Worm (Caenorhabditis elegans) whole organism, young adult: Measurements from ENCODE around the gene tkr-1.

Experiments used
- F22D6.2 ChIP-seq: sonication (generic microtip); optimal IDR thresholded peaks from 2 replicates; lab custom pipeline; 2016; ENCODE audit warnings: mild to moderate bottlenecking, missing genetic modification characterization, missing compliant biosample characterization
- F33H1.4 ChIP-seq: fragments of 200-800 bp; sonication (Bioruptor generic); IDR thresholded peaks from 2 replicates; pipeline ENCODE4 v1.3.6; 2022; ENCODE audit warnings: missing genetic modification reagents, missing genetic modification characterization, missing compliant biosample characterization
- F37B4.10 ChIP-seq: fragments of 200-800 bp; sonication (Bioruptor generic); IDR thresholded peaks from 2 replicates; pipeline ENCODE4 v1.3.6; 2022; ENCODE audit warnings: missing genetic modification characterization, missing compliant biosample characterization
- F52B5.7 ChIP-seq: sonication (generic microtip); optimal IDR thresholded peaks from 2 replicates; lab custom pipeline; 2016; ENCODE audit warnings: mild to moderate bottlenecking, missing genetic modification characterization, missing compliant biosample characterization
- F55B11.4 ChIP-seq: sonication (generic microtip); optimal IDR thresholded peaks from 2 replicates; lab custom pipeline; 2016; ENCODE audit warnings: missing compliant biosample characterization, missing genetic modification characterization, borderline replicate concordance; ENCODE audit not compliant: insufficient read depth
- F57A8.1 ChIP-seq: fragments of 200-800 bp; sonication (Bioruptor generic); optimal IDR thresholded peaks from 2 replicates; lab custom pipeline; 2018; ENCODE audit warnings: mild to moderate bottlenecking, missing genetic modification characterization, moderate library complexity, missing compliant biosample characterization
- F57C9.4 ChIP-seq: sonication (generic microtip); optimal IDR thresholded peaks from 2 replicates; lab custom pipeline; 2017; ENCODE audit warnings: mild to moderate bottlenecking, missing genetic modification characterization, missing compliant biosample characterization
- K11D2.4 ChIP-seq: fragments of 200-800 bp; sonication (Bioruptor generic); IDR thresholded peaks from 2 replicates; pipeline ENCODE4 v1.3.6; 2022; ENCODE audit warnings: missing genetic modification reagents, missing genetic modification characterization, missing compliant biosample characterization
- Y79H2A.3 ChIP-seq: fragments of 200-800 bp; sonication (Bioruptor generic); conservative IDR thresholded peaks from 2 replicates; pipeline ENCODE4 v1.3.6; 2022; ENCODE audit warnings: missing genetic modification reagents, missing genetic modification characterization, missing compliant biosample characterization
- Y95B8A.8 ChIP-seq: fragments of 200-800 bp; sonication (Bioruptor generic); IDR thresholded peaks from 2 replicates; pipeline ENCODE4 v1.3.6; 2022; ENCODE audit warnings: missing genetic modification reagents, missing genetic modification characterization, missing compliant biosample characterization
- aptf-2 ChIP-seq: fragments of 200-800 bp; sonication (Bioruptor generic); conservative IDR thresholded peaks from 2 replicates; pipeline ENCODE4 v1.3.6; 2022; ENCODE audit warnings: missing genetic modification reagents, missing genetic modification characterization, missing compliant biosample characterization
- cebp-1 ChIP-seq, 2 experiments: fragments of 200-800 bp in 1 of 2; sonication (Bioruptor generic) in 1 of 2; sonication (generic microtip) in 1 of 2; IDR thresholded peaks in 1 of 2; optimal IDR thresholded peaks in 1 of 2; 2 replicates each; pipeline versions ENCODE4 v1.3.6 to Lab custom; 2017 to 2022; ENCODE audit warnings: missing compliant biosample characterization in 2 of 2, missing genetic modification characterization in 2 of 2, mild to moderate bottlenecking in 1 of 2, missing genetic modification reagents in 1 of 2, moderate library complexity in 1 of 2
- cebp-2 ChIP-seq: fragments of 200-800 bp; sonication (Bioruptor generic); IDR thresholded peaks from 2 replicates; pipeline ENCODE4 v1.3.6; 2022; ENCODE audit warnings: missing genetic modification characterization, missing compliant biosample characterization
- ceh-27 ChIP-seq: fragments of 200-800 bp; sonication (Bioruptor generic); optimal IDR thresholded peaks from 2 replicates; lab custom pipeline; 2018; ENCODE audit warnings: mild to moderate bottlenecking, missing genetic modification characterization, moderate library complexity, missing compliant biosample characterization
- ceh-40 ChIP-seq: fragments of 200-800 bp; sonication (Bioruptor generic); IDR thresholded peaks from 2 replicates; pipeline ENCODE4 v1.3.6; 2022; ENCODE audit warnings: missing genetic modification characterization, missing compliant biosample characterization
- ceh-79 ChIP-seq: sonication (generic microtip); optimal IDR thresholded peaks from 2 replicates; lab custom pipeline; 2017; ENCODE audit warnings: mild to moderate bottlenecking, missing genetic modification characterization, missing compliant biosample characterization
- efl-1 ChIP-seq: fragments of 150-350 bp; optimal IDR thresholded peaks from 2 replicates; lab custom pipeline; 2014; ENCODE audit warnings: missing biosample characterization, missing genetic modification reagents, missing genetic modification characterization
- egl-44 ChIP-seq: fragments of 200-800 bp; sonication (Bioruptor generic); IDR thresholded peaks from 2 replicates; pipeline ENCODE4 v1.3.6; 2022; ENCODE audit warnings: missing genetic modification reagents, missing genetic modification characterization, missing compliant biosample characterization
- egrh-3 ChIP-seq: fragments of 200-800 bp; sonication (Bioruptor generic); IDR thresholded peaks from 2 replicates; pipeline ENCODE4 v1.3.6; 2022; ENCODE audit warnings: missing genetic modification reagents, missing genetic modification characterization, missing compliant biosample characterization
- him-1 ChIP-seq: sonication (generic microtip); optimal IDR thresholded peaks from 2 replicates; lab custom pipeline; 2016; ENCODE audit warnings: missing genotype, missing genetic modification reagents, missing genetic modification characterization, missing compliant biosample characterization
- hlh-26 ChIP-seq: fragments of 200-800 bp; sonication (Bioruptor generic); conservative IDR thresholded peaks from 2 replicates; pipeline ENCODE4 v1.3.6; 2022; ENCODE audit warnings: missing genetic modification reagents, missing genetic modification characterization, missing compliant biosample characterization
- hmg-1.2 ChIP-seq: fragments of 200-800 bp; sonication (Bioruptor generic); IDR thresholded peaks from 2 replicates; pipeline ENCODE4 v1.3.6; 2022; ENCODE audit warnings: missing genetic modification reagents, missing genetic modification characterization, missing compliant biosample characterization
- hrde-1 ChIP-seq: sonication (generic microtip); optimal IDR thresholded peaks from 2 replicates; lab custom pipeline; 2016; ENCODE audit warnings: missing genetic modification characterization, mild to moderate bottlenecking, missing compliant biosample characterization, moderate library complexity, missing genotype, missing genetic modification reagents, borderline replicate concordance
- lin-26 ChIP-seq: fragments of 200-800 bp; sonication (Bioruptor generic); IDR thresholded peaks from 2 replicates; pipeline ENCODE4 v1.3.6; 2022; ENCODE audit warnings: missing genetic modification reagents, missing genetic modification characterization, missing compliant biosample characterization
- lin-54 ChIP-seq: fragments of 200-800 bp; sonication (Bioruptor generic); optimal IDR thresholded peaks from 2 replicates; lab custom pipeline; 2018; ENCODE audit warnings: mild to moderate bottlenecking, missing genetic modification characterization, missing compliant biosample characterization
- lsl-1 ChIP-seq: fragments of 200-800 bp; sonication (Bioruptor generic); optimal IDR thresholded peaks from 2 replicates; lab custom pipeline; 2018; ENCODE audit warnings: mild to moderate bottlenecking, missing genetic modification characterization, moderate library complexity, missing compliant biosample characterization
- madf-10 ChIP-seq: sonication (generic microtip); optimal IDR thresholded peaks from 2 replicates; lab custom pipeline; 2016; ENCODE audit warnings: mild to moderate bottlenecking, missing genetic modification characterization, missing compliant biosample characterization
- madf-6 ChIP-seq: fragments of 200-800 bp; sonication (Bioruptor generic); IDR thresholded peaks from 2 replicates; pipeline ENCODE4 v1.3.6; 2022; ENCODE audit warnings: missing genetic modification reagents, missing genetic modification characterization, missing compliant biosample characterization
- mcd-1 ChIP-seq: fragments of 200-800 bp; sonication (Bioruptor generic); IDR thresholded peaks from 2 replicates; pipeline ENCODE4 v1.3.6; 2022; ENCODE audit warnings: missing genetic modification reagents, missing genetic modification characterization, missing compliant biosample characterization
- mes-4 ChIP-seq: sonication (generic microtip); optimal IDR thresholded peaks from 2 replicates; lab custom pipeline; 2016; ENCODE audit warnings: missing genotype, missing genetic modification characterization, missing compliant biosample characterization
- nfya-1 ChIP-seq: sonication (generic microtip); optimal IDR thresholded peaks from 2 replicates; lab custom pipeline; 2017; ENCODE audit warnings: antibody characterized with exemption, missing compliant biosample characterization, missing genetic modification characterization, borderline replicate concordance; ENCODE audit not compliant: insufficient read depth
- nhr-27 ChIP-seq: fragments of 200-800 bp; sonication (Bioruptor generic); optimal IDR thresholded peaks from 2 replicates; lab custom pipeline; 2018; ENCODE audit warnings: mild to moderate bottlenecking, missing genetic modification characterization, moderate library complexity, missing compliant biosample characterization
- nhr-80 ChIP-seq: sonication (generic microtip); optimal IDR thresholded peaks from 2 replicates; lab custom pipeline; 2016; ENCODE audit warnings: missing genetic modification characterization, missing compliant biosample characterization
- nhr-90 ChIP-seq: sonication (generic microtip); optimal IDR thresholded peaks from 2 replicates; lab custom pipeline; 2016; ENCODE audit warnings: missing genotype, mild to moderate bottlenecking, missing genetic modification characterization, missing compliant biosample characterization
- rcor-1 ChIP-seq: fragments of 200-800 bp; sonication (Bioruptor generic); IDR thresholded peaks from 2 replicates; pipeline ENCODE4 v1.3.6; 2022; ENCODE audit warnings: missing genetic modification reagents, missing genetic modification characterization, missing compliant biosample characterization
- sdz-38 ChIP-seq: sonication (generic microtip); optimal IDR thresholded peaks from 2 replicates; lab custom pipeline; 2016; ENCODE audit warnings: missing genotype, missing genetic modification characterization, missing compliant biosample characterization
- somi-1 ChIP-seq: fragments of 200-800 bp; sonication (Bioruptor generic); optimal IDR thresholded peaks from 2 replicates; lab custom pipeline; 2018; ENCODE audit warnings: mild to moderate bottlenecking, missing genetic modification characterization, missing compliant biosample characterization
- tbp1 ChIP-seq: fragments of 200-800 bp; sonication (Bioruptor generic); optimal IDR thresholded peaks from 2 replicates; lab custom pipeline; 2018; ENCODE audit warnings: mild to moderate bottlenecking, missing genetic modification characterization, missing compliant biosample characterization
- tlf-1 ChIP-seq: fragments of 200-800 bp; sonication (Bioruptor generic); optimal IDR thresholded peaks from 2 replicates; lab custom pipeline; 2018; ENCODE audit warnings: mild to moderate bottlenecking, missing genetic modification characterization, missing compliant biosample characterization
- xnd-1 ChIP-seq: sonication (generic microtip); optimal IDR thresholded peaks from 2 replicates; lab custom pipeline; 2016; ENCODE audit warnings: missing genotype, missing genetic modification reagents, missing genetic modification characterization, missing compliant biosample characterization
- zfh-2 ChIP-seq: fragments of 200-800 bp; sonication (Bioruptor generic); conservative IDR thresholded peaks from 2 replicates; pipeline ENCODE4 v1.3.6; 2022; ENCODE audit warnings: missing genetic modification reagents, missing genetic modification characterization, missing compliant biosample characterization

The tkr-1 gene

ce11 chrIII:9376701-9377100, 6.9 kb upstream of the tkr-1 start:
- TF ChIP-seq nhr-90 (tag; lab: Kevin White, UChicago) (no peak), Y79H2A.3 (GFP tag; lab: Robert Waterston, UW) (no peak), sdz-38 (tag; lab: Kevin White, UChicago) (no peak), F57A8.1 (GFP tag; lab: Kevin White, UChicago) (no peak), ceh-40 (GFP tag; lab: Robert Waterston, UW) (no peak), egl-44 (GFP tag; lab: Robert Waterston, UW) (no peak), somi-1 (GFP tag; lab: Kevin White, UChicago) (no peak), madf-10 (no peak), zfh-2 (GFP tag; lab: Robert Waterston, UW) (no peak), egrh-3 (GFP tag; lab: Robert Waterston, UW) (no peak), lin-54 (GFP tag; lab: Kevin White, UChicago) (no peak), F22D6.2 (tag; lab: Kevin White, UChicago) (no peak), hrde-1 (tag; lab: Kevin White, UChicago) (no peak), nfya-1 (tag; lab: Kevin White, UChicago) (no peak), F37B4.10 (no peak)

- TF ChIP-seq nhr-80 (tag; lab: Kevin White, UChicago) (no peak), hrde-1 (tag; lab: Kevin White, UChicago) (no peak), sdz-38 (tag; lab: Kevin White, UChicago) (no peak), F55B11.4 (tag; lab: Kevin White, UChicago) (no peak), egl-44 (GFP tag; lab: Robert Waterston, UW) (no peak), nhr-27 (no peak)
Measured at ce11 chrIII:9385543-9385942, 1.9 kb downstream of the tkr-1 start, which contains the start of gene C38C10.3. C38C10.3 (minus strand) TSS chrIII:9385643.

DNA sequence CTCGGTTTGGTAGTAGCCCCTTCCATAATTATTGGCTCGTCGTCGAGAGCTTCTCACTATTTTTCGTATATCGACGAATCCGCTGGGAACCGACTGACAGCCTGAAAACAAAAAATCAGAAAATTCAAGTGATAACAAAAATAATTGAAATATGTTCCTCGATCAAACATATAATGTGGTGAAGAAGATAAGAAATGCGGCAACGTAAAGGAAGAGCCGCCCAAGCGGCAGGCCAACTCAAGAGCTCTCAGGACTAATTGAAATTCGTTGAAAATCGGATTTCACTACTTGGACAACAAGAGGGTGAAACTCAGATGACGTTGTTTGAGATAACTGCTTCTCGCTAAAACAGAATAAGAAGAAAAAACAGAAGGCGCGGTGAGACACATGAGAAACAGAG, 6.4 kb downstream of the tkr-1 start, which contains the start of gene slc-17.2:
slc-17.2 (minus strand) TSS at position 101 of the 400 bp plus-strand sequence.
- TF ChIP-seq aptf-2 (GFP tag; lab: Robert Waterston, UW) (0 out of 2 replicates have a peak, but pooled peaks have one; percentile 32), F52B5.7 (tag; lab: Kevin White, UChicago) (no peak), xnd-1 (tag; lab: Kevin White, UChicago) (no peak)

- TF ChIP-seq hmg-1.2 (GFP tag; lab: Robert Waterston, UW), result peak; percentile 41; the same call in 1 of the 2 replicates
- 0 out of 2 replicates have a peak, but pooled peaks have one; percentile 30 for TF ChIP-seq zfh-2 (GFP tag; lab: Robert Waterston, UW)
- 0 out of 2 replicates have a peak, but pooled peaks have one; percentile 13 for TF ChIP-seq F33H1.4 (GFP tag; lab: Robert Waterston, UW)
- no peak; the same call in 1 of the 2 replicates for TF ChIP-seq Y79H2A.3 (GFP tag; lab: Robert Waterston, UW)
- TF ChIP-seq K11D2.4 (GFP tag; lab: Robert Waterston, UW), result peak; percentile 55; the same call in 1 of the 2 replicates
- TF ChIP-seq hlh-26 (GFP tag; lab: Robert Waterston, UW), result no peak
- TF ChIP-seq lin-26 (GFP tag; lab: Robert Waterston, UW), result 0 out of 2 replicates have a peak, but pooled peaks have one; percentile 23
- TF ChIP-seq ceh-79 (tag; lab: Kevin White, UChicago), result no peak
- peak; percentile 35 for TF ChIP-seq xnd-1 (tag; lab: Kevin White, UChicago)
- peak; percentile 22 for TF ChIP-seq tlf-1 (GFP tag; lab: Kevin White, UChicago)
- TF ChIP-seq cebp-2 (GFP tag; lab: Robert Waterston, UW), result no peak
- no peak for TF ChIP-seq lsl-1 (GFP tag; lab: Kevin White, UChicago)
- no peak for TF ChIP-seq him-1 (tag; lab: Kevin White, UChicago)
- TF ChIP-seq cebp-1 (GFP tag; IDR thresholded peaks at IDR 0.05; lab: Robert Waterston, UW), result no peak
- peak; percentile 30 for TF ChIP-seq cebp-1 (tag; optimal IDR thresholded peaks at IDR 0.05; lab: Kevin White, UChicago)
- TF ChIP-seq ceh-27 (GFP tag; lab: Kevin White, UChicago), result no peak
- TF ChIP-seq Y95B8A.8 (GFP tag; lab: Robert Waterston, UW), result peak; percentile 31; the same call in 1 of the 2 replicates
- TF ChIP-seq mcd-1 (GFP tag; lab: Robert Waterston, UW), result peak; percentile 38; the same call in 1 of the 2 replicates
- no peak for TF ChIP-seq F57C9.4 (tag; lab: Kevin White, UChicago)
- no peak for TF ChIP-seq mes-4 (tag; lab: Kevin White, UChicago)
- peak; percentile 82 for TF ChIP-seq madf-6 (GFP tag; lab: Robert Waterston, UW)
- TF ChIP-seq tbp1 (GFP tag; lab: Kevin White, UChicago), result peak; percentile 12
- no peak for TF ChIP-seq nhr-80 (tag; lab: Kevin White, UChicago)
- TF ChIP-seq efl-1 (GFP tag; lab: Kevin White, UChicago), result peak; percentile 19
- TF ChIP-seq aptf-2 (GFP tag; lab: Robert Waterston, UW), result no peak
- TF ChIP-seq rcor-1 (GFP tag; lab: Robert Waterston, UW), result 0 out of 2 replicates have a peak, but pooled peaks have one; percentile 7
Measured at ce11 chrIII:9390924-9391323, 7.3 kb downstream of the tkr-1 start.
